Worm (Caenorhabditis elegans): ENCODE measurements around the gene npax-3.

- TF ChIP-seq him-1 (tag; optimal IDR thresholded peaks at IDR 0.05), result no peak
- no peak for TF ChIP-seq ets-4 (GFP tag; optimal IDR thresholded peaks at IDR 0.05)
- no peak for TF ChIP-seq F49E8.2 (tag; optimal IDR thresholded peaks at IDR 0.05; ENCODE audit: insufficient read depth)
- TF ChIP-seq rpc-1 (optimal IDR thresholded peaks at IDR 0.05), result no peak
- TF ChIP-seq rpc-1 (tag; optimal IDR thresholded peaks at IDR 0.05), result no peak
- no peak for TF ChIP-seq let-607 (tag; optimal IDR thresholded peaks at IDR 0.05)
- no peak for TF ChIP-seq nfyb-1 (GFP tag; IDR thresholded peaks at IDR 0.05)
- TF ChIP-seq nhr-179 (tag; optimal IDR thresholded peaks at IDR 0.05), result no peak
- no peak for TF ChIP-seq atf-7 (tag; optimal IDR thresholded peaks at IDR 0.05)
- no peak for TF ChIP-seq dpl-1 (GFP tag; optimal IDR thresholded peaks at IDR 0.05)
- TF ChIP-seq ekl-4 (GFP tag; IDR thresholded peaks at IDR 0.05), result no peak
- no peak for TF ChIP-seq egl-44 (GFP tag; IDR thresholded peaks at IDR 0.05)
These were observed 16.6 kb downstream of the npax-3 start for ce11 chrIV:10811388-10811787.

Measured in whole organism, young adult.